Worm (Caenorhabditis elegans): ENCODE measurements around the gene srd-5.

srd-5 gene

ce11 chrIV:5652811-5653483, 21.4 kb downstream of the srd-5 start:
- TF ChIP-seq elt-2 (tag; optimal IDR thresholded peaks at IDR 0.05) (peak; percentile 63), snpc-4 (tag; optimal IDR thresholded peaks at IDR 0.05) (no peak), pqm-1 (tag; optimal IDR thresholded peaks at IDR 0.05) (peak; percentile 50), ceh-9 (tag; optimal IDR thresholded peaks at IDR 0.05) (no peak), ama-1 (optimal IDR thresholded peaks at IDR 0.05) (peak; percentile 8)

- TF ChIP-seq nhr-25 (tag; optimal IDR thresholded peaks at IDR 0.05): no peak
- no peak for TF ChIP-seq nhr-76 (tag; optimal IDR thresholded peaks at IDR 0.05)
- TF ChIP-seq lsy-12 (tag; optimal IDR thresholded peaks at IDR 0.05): no peak
- no peak for TF ChIP-seq nhr-23 (tag; optimal IDR thresholded peaks at IDR 0.05)
- TF ChIP-seq nhr-43 (tag; optimal IDR thresholded peaks at IDR 0.05; ENCODE audit: poor library complexity, severe bottlenecking): peak; percentile 11
- no peak for TF ChIP-seq nfya-1 (tag; optimal IDR thresholded peaks at IDR 0.05; ENCODE audit: insufficient read depth)
Observed at ce11 chrIV:5650761-5651332, 23.5 kb downstream of the srd-5 start.

ce11 chrIV:5649073-5649583, 25.2 kb downstream of the srd-5 start, which contains the start of gene csn-5:
Gene csn-5 (plus strand): TSS chrIV:5649533.
- TF ChIP-seq pha-4 (tag; optimal IDR thresholded peaks at IDR 0.05): peak; percentile 56
- TF ChIP-seq nhr-23 (tag; optimal IDR thresholded peaks at IDR 0.05): no peak
- peak; percentile 20 for TF ChIP-seq lin-15B (tag; optimal IDR thresholded peaks at IDR 0.05)
- TF ChIP-seq R02D3.7 (tag; optimal IDR thresholded peaks at IDR 0.05): peak; percentile 90
- TF ChIP-seq nfya-1 (tag; optimal IDR thresholded peaks at IDR 0.05; ENCODE audit: insufficient read depth): peak; percentile 15

- no peak for TF ChIP-seq snpc-4 (tag; optimal IDR thresholded peaks at IDR 0.05)
- no peak for TF ChIP-seq nhr-43 (tag; optimal IDR thresholded peaks at IDR 0.05; ENCODE audit: poor library complexity, severe bottlenecking)
- TF ChIP-seq lin-39 (tag; optimal IDR thresholded peaks at IDR 0.05): no peak
- no peak for TF ChIP-seq mml-1 (tag; optimal IDR thresholded peaks at IDR 0.05)
- TF ChIP-seq R02D3.7 (tag; optimal IDR thresholded peaks at IDR 0.05): no peak
- no peak for TF ChIP-seq elt-2 (tag; optimal IDR thresholded peaks at IDR 0.05)
- TF ChIP-seq ceh-16 (tag; optimal IDR thresholded peaks at IDR 0.05): no peak
- TF ChIP-seq unc-62 (GFP tag; optimal IDR thresholded peaks at IDR 0.05): no peak
Observed at ce11 chrIV:5645514-5646052, 28.8 kb downstream of the srd-5 start, which contains the start of the genes srd-8 and B0547.2. Gene srd-8 (minus strand): TSS chrIV:5645614. Gene B0547.2 (plus strand): TSS chrIV:5646002.

ce11 chrIV:5635551-5635950, 38.8 kb downstream of the srd-5 start, which contains the start of gene srd-13:
Gene srd-13 (minus strand): TSS chrIV:5635651.
- TF ChIP-seq snpc-4 (tag; optimal IDR thresholded peaks at IDR 0.05) (no peak), nhr-67 (tag; optimal IDR thresholded peaks at IDR 0.05) (no peak), nhr-76 (tag; optimal IDR thresholded peaks at IDR 0.05) (no peak), ceh-28 (tag; optimal IDR thresholded peaks at IDR 0.05) (no peak), ceh-82 (tag; optimal IDR thresholded peaks at IDR 0.05) (no peak), nhr-28 (tag; optimal IDR thresholded peaks at IDR 0.05) (no peak), tbx-2 (tag; optimal IDR thresholded peaks at IDR 0.05) (no peak), skn-1 (tag; optimal IDR thresholded peaks at IDR 0.05) (no peak), nhr-12 (tag; optimal IDR thresholded peaks at IDR 0.05) (no peak)

- TF ChIP-seq jun-1 (tag; optimal IDR thresholded peaks at IDR 0.05) (no peak), unc-39 (tag; optimal IDR thresholded peaks at IDR 0.05) (no peak), nhr-77 (tag; optimal IDR thresholded peaks at IDR 0.05) (no peak), nhr-11 (tag; optimal IDR thresholded peaks at IDR 0.05) (no peak), zag-1 (tag; optimal IDR thresholded peaks at IDR 0.05) (no peak), nfya-1 (tag; optimal IDR thresholded peaks at IDR 0.05; ENCODE audit: insufficient read depth) (no peak), sea-2 (GFP tag; optimal IDR thresholded peaks at IDR 0.05) (no peak), hmg-11 (tag; optimal IDR thresholded peaks at IDR 0.05) (no peak), tbx-2 (tag; optimal IDR thresholded peaks at IDR 0.05) (no peak), nhr-67 (tag; optimal IDR thresholded peaks at IDR 0.05) (no peak), ztf-11 (tag; optimal IDR thresholded peaks at IDR 0.05) (no peak), nhr-76 (tag; optimal IDR thresholded peaks at IDR 0.05) (no peak)
Observed at ce11 chrIV:5632536-5632935, 41.8 kb downstream of the srd-5 start.
